Worm (Caenorhabditis elegans) whole organism, L4 larva: Measurements from ENCODE around the gene nspe-7.

Source experiments
- ceh-62 ChIP-seq: sonication (generic microtip); optimal IDR thresholded peaks from 2 replicates; lab custom pipeline; 2017; ENCODE audit warnings: missing biosample characterization, missing genetic modification characterization
- gei-8 ChIP-seq: fragments of 200-800 bp; sonication (Bioruptor generic); optimal IDR thresholded peaks from 2 replicates; lab custom pipeline; 2018; ENCODE audit warnings: mild to moderate bottlenecking, missing genetic modification characterization, missing compliant biosample characterization
- hlh-11 ChIP-seq: fragments of 200-800 bp; sonication (Bioruptor generic); optimal IDR thresholded peaks from 2 replicates; lab custom pipeline; 2018; ENCODE audit warnings: mild to moderate bottlenecking, missing genetic modification characterization, missing compliant biosample characterization
- lin-29 ChIP-seq: fragments of 200-800 bp; sonication (Bioruptor generic); IDR thresholded peaks from 2 replicates; pipeline ENCODE4 v1.3.6; 2022; ENCODE audit warnings: missing genetic modification reagents, missing genetic modification characterization, missing compliant biosample characterization
- snpc-4 ChIP-seq: fragments of 150-350 bp; optimal IDR thresholded peaks from 2 replicates; lab custom pipeline; 2014; ENCODE audit warnings: missing biosample characterization, missing genetic modification characterization
- unc-62 ChIP-seq, 3 experiments: fragments of 150-350 bp in 1 of 3; sonication (generic microtip); optimal IDR thresholded peaks in 2 of 3; peaks in 1 of 3; 1 replicate in 1 of 3; 2 replicates in 2 of 3; lab custom pipeline; 2014 to 2017; ENCODE audit warnings: missing biosample characterization in 3 of 3, missing genetic modification characterization in 3 of 3, missing genetic modification reagents in 3 of 3, missing genotype in 1 of 3

DNA sequence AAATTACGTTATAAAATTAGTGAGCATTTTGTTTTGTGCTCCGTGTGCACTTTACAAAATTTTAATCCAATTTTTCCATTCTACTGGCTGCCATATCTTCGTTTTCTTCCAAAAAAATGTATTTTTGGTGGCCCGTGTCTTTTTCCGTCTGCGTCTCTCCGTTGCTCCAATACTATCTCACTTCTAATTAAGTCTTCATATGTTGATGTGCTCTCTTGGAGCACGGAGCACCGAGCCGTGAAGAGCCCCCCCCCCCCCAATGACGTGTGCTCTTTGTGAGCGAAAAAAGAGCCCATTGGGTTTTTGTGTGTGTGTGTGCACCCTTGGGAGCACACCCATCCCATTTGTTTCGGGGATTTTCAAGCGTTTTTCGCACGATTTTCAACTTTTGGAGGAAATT is 38.0 kb downstream of the nspe-7 start:
- TF ChIP-seq gei-8 (GFP tag; lab: Kevin White, UChicago): no peak
- TF ChIP-seq snpc-4 (tag; lab: Kevin White, UChicago): no peak
- TF ChIP-seq unc-62 (GFP tag; optimal IDR thresholded peaks at IDR 0.05 in 1 of 2; lab: Kevin White, UChicago): no peak
- no peak for TF ChIP-seq unc-62 (tag; optimal IDR thresholded peaks at IDR 0.05; lab: Kevin White, UChicago)
- TF ChIP-seq ceh-62 (tag; lab: Kevin White, UChicago): no peak
- no peak for TF ChIP-seq hlh-11 (tag; lab: Kevin White, UChicago)
- TF ChIP-seq lin-29 (GFP tag; lab: Robert Waterston, UW): no peak
